Fruit fly (Drosophila melanogaster) whole organism, adult: ENCODE results near the gene Dhod.

Source experiments
- CG11617 ChIP-seq: fragments of 200-800 bp; sonication (Bioruptor generic); optimal IDR thresholded peaks from 2 replicates; lab custom pipeline; 2017; ENCODE audit warnings: mild to moderate bottlenecking, missing biosample characterization, missing genetic modification reagents, missing genetic modification characterization
- CG12768 ChIP-seq: fragments of 200-800 bp; sonication (Bioruptor generic); optimal IDR thresholded peaks from 2 replicates; lab custom pipeline; 2017; ENCODE audit warnings: missing biosample characterization, missing genetic modification characterization, mild to moderate bottlenecking, moderate library complexity, missing genetic modification reagents
- CG1620 ChIP-seq: fragments of 200-800 bp; sonication (Bioruptor generic); optimal IDR thresholded peaks from 2 replicates; lab custom pipeline; 2016; ENCODE audit warnings: missing biosample characterization, missing genetic modification characterization
- CG33017 ChIP-seq: fragments of 200-800 bp; sonication (Bioruptor generic); optimal IDR thresholded peaks from 2 replicates; lab custom pipeline; 2018; ENCODE audit warnings: missing biosample characterization, mild to moderate bottlenecking, missing genetic modification characterization, moderate library complexity
- CG5204 ChIP-seq: fragments of 200-800 bp; sonication (Bioruptor generic); optimal IDR thresholded peaks from 2 replicates; lab custom pipeline; 2016; ENCODE audit warnings: missing biosample characterization, missing genetic modification characterization
- CG7045 ChIP-seq: fragments of 200-800 bp; sonication (Bioruptor generic); optimal IDR thresholded peaks from 2 replicates; lab custom pipeline; 2017; ENCODE audit warnings: missing biosample characterization, mild to moderate bottlenecking, missing genetic modification characterization
- CG7101 ChIP-seq: fragments of 200-800 bp; sonication (Bioruptor generic); optimal IDR thresholded peaks from 2 replicates; lab custom pipeline; 2018; ENCODE audit warnings: missing biosample characterization, mild to moderate bottlenecking, missing genetic modification characterization, moderate library complexity
- Clk ChIP-seq: fragments of 200-800 bp; sonication (Bioruptor generic); optimal IDR thresholded peaks from 2 replicates; lab custom pipeline; 2017; ENCODE audit warnings: missing biosample characterization, missing genetic modification characterization
- Crg-1 ChIP-seq: fragments of 200-800 bp; sonication (Bioruptor generic); optimal IDR thresholded peaks from 2 replicates; lab custom pipeline; 2016; ENCODE audit warnings: missing biosample characterization, missing genetic modification characterization
- Hr96 ChIP-seq: fragments of 200-800 bp; sonication (Bioruptor generic); optimal IDR thresholded peaks from 2 replicates; lab custom pipeline; 2016; ENCODE audit warnings: missing biosample characterization, missing genetic modification characterization
- Mnt ChIP-seq: fragments of 200-800 bp; sonication (Bioruptor generic); optimal IDR thresholded peaks from 2 replicates; lab custom pipeline; 2016; ENCODE audit warnings: missing biosample characterization, mild to moderate bottlenecking, missing genetic modification characterization
- bab1 ChIP-seq: fragments of 200-800 bp; sonication (Bioruptor generic); optimal IDR thresholded peaks from 3 replicates; lab custom pipeline; 2019; ENCODE audit warnings: missing biosample characterization, mild to moderate bottlenecking, missing genetic modification characterization, moderate library complexity
- cic ChIP-seq: fragments of 200-800 bp; sonication (Bioruptor generic); optimal IDR thresholded peaks from 2 replicates; lab custom pipeline; 2017; ENCODE audit warnings: missing biosample characterization, mild to moderate bottlenecking, missing genetic modification characterization, moderate library complexity
- cnc ChIP-seq, 2 experiments: fragments of >200 bp; optimal IDR thresholded peaks; 2 replicates each; lab custom pipeline; 2017
- pad ChIP-seq: fragments of 200-800 bp; sonication (Bioruptor generic); optimal IDR thresholded peaks from 3 replicates; lab custom pipeline; 2017; ENCODE audit warnings: missing biosample characterization, missing genetic modification characterization, mild to moderate bottlenecking, moderate library complexity, missing genetic modification reagents
- tj ChIP-seq: fragments of 200-800 bp; sonication (Bioruptor generic); optimal IDR thresholded peaks from 3 replicates; lab custom pipeline; 2017; ENCODE audit warnings: missing biosample characterization, mild to moderate bottlenecking, missing genetic modification characterization, moderate library complexity
- toe ChIP-seq: fragments of 200-800 bp; sonication (Bioruptor generic); optimal IDR thresholded peaks from 2 replicates; lab custom pipeline; 2016; ENCODE audit warnings: missing biosample characterization, missing genetic modification characterization

Dhod gene

DNA sequence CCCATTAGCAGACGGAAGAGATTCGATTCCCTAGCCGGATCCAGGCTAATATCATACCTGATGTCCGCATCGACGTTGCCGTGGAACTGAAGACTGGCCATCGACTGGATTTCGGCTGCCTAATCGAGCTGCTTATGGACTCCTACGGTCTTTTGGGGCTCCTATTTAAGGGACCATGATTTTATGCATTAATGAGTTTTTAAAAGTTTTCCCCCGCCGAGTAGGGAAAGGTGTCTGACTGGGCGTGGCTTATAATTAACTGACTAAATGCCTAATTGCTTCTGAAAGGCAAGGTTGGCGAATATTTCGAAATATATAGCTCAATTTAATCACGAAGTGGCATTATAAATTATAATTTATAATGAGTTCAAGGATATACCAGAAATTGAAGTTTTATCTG is 16.9 kb downstream of the Dhod start, which contains the start of gene Or85e:
TSS of gene Or85e (minus strand) at position 101 of the 400 bp plus-strand sequence.
- no peak for TF ChIP-seq cnc (optimal IDR thresholded peaks at IDR 0.05; lab: Kevin White, UChicago)

DNA sequence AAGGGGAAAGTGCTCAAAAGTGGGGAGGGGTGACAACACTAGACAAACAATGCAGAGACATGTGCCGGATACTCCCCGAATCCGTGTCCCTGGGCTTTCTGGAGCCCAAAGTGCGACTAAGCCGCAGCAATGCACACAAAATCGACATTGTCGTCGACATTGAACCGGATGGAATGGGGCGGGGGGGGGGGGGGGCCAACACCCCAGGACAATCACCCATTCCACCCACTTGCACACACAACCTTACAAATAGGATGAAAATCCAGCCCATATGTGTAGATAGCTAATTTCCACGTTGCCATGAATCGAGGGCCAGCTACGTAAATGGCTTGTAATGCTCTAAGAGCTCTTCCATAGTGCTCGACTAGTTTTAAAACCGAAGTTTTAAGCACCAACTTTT is 32.0 kb downstream of the Dhod start:
- TF ChIP-seq CG7101 (tag; lab: Kevin White, UChicago) (no peak), bab1 (no peak), toe (GFP tag; lab: Kevin White, UChicago) (no peak), CG7045 (no peak), cnc (optimal IDR thresholded peaks at IDR 0.05; lab: Kevin White, UChicago) (no peak), Crg-1 (GFP tag; lab: Kevin White, UChicago) (no peak), cic (GFP tag; lab: Kevin White, UChicago) (no peak), CG33017 (tag; lab: Kevin White, UChicago) (no peak), CG12768 (GFP tag; lab: Kevin White, UChicago) (no peak), CG1620 (GFP tag; lab: Kevin White, UChicago) (no peak), CG11617 (GFP tag; lab: Kevin White, UChicago) (no peak), tj (GFP tag; lab: Kevin White, UChicago) (no peak), pad (GFP tag; lab: Kevin White, UChicago) (no peak), Clk (GFP tag; lab: Kevin White, UChicago) (no peak)

DNA sequence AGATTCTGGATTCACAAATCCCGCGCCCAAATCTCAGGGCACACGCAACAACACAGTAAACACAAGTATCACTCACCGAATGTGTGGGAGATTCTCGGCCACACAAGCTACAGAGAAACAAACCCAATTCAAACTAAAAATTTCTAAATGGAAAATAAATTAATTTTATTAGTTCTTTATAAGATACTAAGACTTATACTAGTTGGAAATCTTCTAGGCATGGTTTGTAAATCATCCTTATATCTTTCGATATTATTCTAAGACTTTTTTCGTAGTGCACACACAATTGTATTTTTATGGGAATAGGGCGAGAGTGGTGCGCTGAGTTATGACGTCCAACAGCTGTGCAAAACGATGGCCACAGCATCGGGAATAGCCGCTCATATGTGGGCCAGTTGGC is 33.6 kb downstream of the Dhod start:
- TF ChIP-seq CG33017 (tag; lab: Kevin White, UChicago) (no peak), CG11617 (GFP tag; lab: Kevin White, UChicago) (no peak), Crg-1 (GFP tag; lab: Kevin White, UChicago) (no peak), CG7045 (no peak), Mnt (GFP tag; lab: Kevin White, UChicago) (no peak), CG12768 (GFP tag; lab: Kevin White, UChicago) (no peak), Hr96 (GFP tag; lab: Kevin White, UChicago) (no peak), tj (GFP tag; lab: Kevin White, UChicago) (no peak), toe (GFP tag; lab: Kevin White, UChicago) (no peak), cic (GFP tag; lab: Kevin White, UChicago) (no peak), CG5204 (GFP tag; lab: Kevin White, UChicago) (no peak), CG7101 (tag; lab: Kevin White, UChicago) (no peak), Clk (GFP tag; lab: Kevin White, UChicago) (no peak), bab1 (no peak)

DNA sequence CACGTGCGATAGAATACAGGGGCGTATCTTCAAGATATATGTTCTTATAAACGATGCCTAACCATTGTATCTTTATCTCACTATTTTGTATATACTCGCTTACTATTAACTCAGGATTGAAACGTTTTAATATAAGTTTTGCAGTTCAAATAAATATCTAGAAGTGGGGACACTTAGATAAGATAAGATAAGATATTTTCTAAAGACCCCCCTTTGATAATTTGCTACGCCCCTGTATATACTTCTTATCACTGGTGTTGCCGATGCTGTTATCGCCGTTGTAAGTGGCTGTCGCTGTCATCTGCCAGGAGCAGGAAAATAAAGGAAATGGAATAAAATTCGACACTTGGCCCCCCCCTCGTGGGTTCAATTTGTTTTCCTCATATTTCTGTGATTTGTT is 36.6 kb downstream of the Dhod start:
- TF ChIP-seq tj (GFP tag; lab: Kevin White, UChicago), result no peak
